Worm (Caenorhabditis elegans): ENCODE measurements around the gene F39C12.1.

ce11 chrX:4885651-4886050 is 32.7 kb upstream of the F39C12.1 start, which contains the start of gene arrd-23:
- no peak for TF ChIP-seq snpc-4 (GFP tag; optimal IDR thresholded peaks at IDR 0.05)
- TF ChIP-seq snpc-4 (tag; optimal IDR thresholded peaks at IDR 0.05), result no peak
- no peak for TF ChIP-seq ama-1 (optimal IDR thresholded peaks at IDR 0.05)
- TF ChIP-seq ama-1 (GFP tag; optimal IDR thresholded peaks at IDR 0.05), result no peak
